Worm (Caenorhabditis elegans): ENCODE measurements around the gene C06H5.13.
"Not testable (repeated sequence)": the region's sequence is repeated elsewhere in the genome, so short reads cannot be mapped to it uniquely, and the experiment has no call there.

C06H5.13 gene

ce11 chrV:17897646-17898045, at the start of gene C06H5.13:
TSS of gene C06H5.13 (minus strand) at chrV:17897746.
- TF ChIP-seq C34F6.9, nhr-23, aly-2 (tag; optimal IDR thresholded peaks at IDR 0.05): not testable (repeated sequence)

DNA sequence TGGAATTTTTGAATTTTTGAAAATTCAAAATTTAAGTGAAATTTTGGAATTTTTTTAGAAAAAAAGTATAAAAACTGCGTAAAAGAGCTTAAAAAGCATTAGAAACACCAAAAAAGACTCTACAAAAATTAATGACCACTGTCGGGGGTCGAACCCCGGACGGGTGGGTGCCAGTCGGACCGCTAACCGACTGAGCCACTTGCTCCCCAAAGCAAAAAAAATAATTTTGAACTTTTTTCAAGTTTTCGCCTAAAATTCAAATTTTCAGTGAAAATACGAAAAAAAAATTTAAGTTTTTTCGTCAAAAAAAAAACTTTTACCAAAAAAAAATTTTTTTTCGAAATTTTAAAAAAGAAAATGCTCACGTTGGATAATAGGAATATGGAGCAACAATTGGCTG, 49.7 kb upstream of the C06H5.13 start:
- TF ChIP-seq sem-4 (tag; optimal IDR thresholded peaks at IDR 0.05) (no peak), nhr-77 (tag; optimal IDR thresholded peaks at IDR 0.05) (no peak), ama-1 (optimal IDR thresholded peaks at IDR 0.05) (no peak), ceh-16 (tag; optimal IDR thresholded peaks at IDR 0.05) (no peak), lsy-2 (tag; optimal IDR thresholded peaks at IDR 0.05) (no peak), unc-62 (GFP tag; optimal IDR thresholded peaks at IDR 0.05) (no peak), zag-1 (tag; optimal IDR thresholded peaks at IDR 0.05) (no peak), nhr-237 (tag; optimal IDR thresholded peaks at IDR 0.05) (no peak)

DNA sequence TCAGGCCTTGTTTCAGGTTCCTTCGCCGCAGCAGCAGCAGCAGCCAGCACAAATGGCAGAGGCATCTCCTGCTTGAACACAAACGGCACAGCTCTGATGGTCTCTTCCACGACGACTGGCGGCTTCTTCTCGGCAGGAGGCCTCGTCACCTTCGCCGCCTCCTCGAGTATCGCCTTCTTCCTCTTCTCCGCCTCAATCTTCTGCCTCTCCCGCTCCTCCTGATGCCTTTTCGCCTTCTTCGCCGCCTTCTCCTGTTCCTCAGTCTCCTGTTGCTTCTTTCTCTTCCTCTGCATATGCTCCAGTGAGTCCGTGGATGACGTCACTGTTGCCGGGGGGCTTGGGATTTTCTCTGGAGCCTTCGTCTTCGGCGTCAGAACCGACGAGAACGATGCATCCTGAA, 47.9 kb upstream of the C06H5.13 start:
- TF ChIP-seq elt-1 (tag; optimal IDR thresholded peaks at IDR 0.05) (no peak), unc-39 (tag; optimal IDR thresholded peaks at IDR 0.05) (no peak), sma-3 (GFP tag; optimal IDR thresholded peaks at IDR 0.05) (no peak), fos-1 (tag; optimal IDR thresholded peaks at IDR 0.05) (no peak), zag-1 (tag; optimal IDR thresholded peaks at IDR 0.05) (no peak), mab-5 (tag; optimal IDR thresholded peaks at IDR 0.05) (no peak), lin-39 (tag; optimal IDR thresholded peaks at IDR 0.05) (no peak), nhr-10 (tag; optimal IDR thresholded peaks at IDR 0.05) (no peak), nhr-11 (tag; optimal IDR thresholded peaks at IDR 0.05) (no peak), ceh-16 (tag; optimal IDR thresholded peaks at IDR 0.05) (no peak), elt-3 (tag; optimal IDR thresholded peaks at IDR 0.05) (no peak), ceh-82 (tag; optimal IDR thresholded peaks at IDR 0.05) (no peak), mdl-1 (tag; optimal IDR thresholded peaks at IDR 0.05) (no peak), Y55F3AM.14 (GFP tag; optimal IDR thresholded peaks at IDR 0.05) (no peak), ztf-4 (tag; optimal IDR thresholded peaks at IDR 0.05) (no peak)

- TF ChIP-seq elt-1 (tag; optimal IDR thresholded peaks at IDR 0.05), result no peak
- no peak for TF ChIP-seq snpc-4 (tag; optimal IDR thresholded peaks at IDR 0.05)
- TF ChIP-seq lin-13 (GFP tag; optimal IDR thresholded peaks at IDR 0.05), result no peak
- no peak for TF ChIP-seq ceh-82 (tag; optimal IDR thresholded peaks at IDR 0.05)
- TF ChIP-seq aly-2 (tag; optimal IDR thresholded peaks at IDR 0.05), result no peak
- no peak for TF ChIP-seq sma-9 (GFP tag; optimal IDR thresholded peaks at IDR 0.05)
- no peak for TF ChIP-seq sma-9 (tag; optimal IDR thresholded peaks at IDR 0.05)
- no peak for TF ChIP-seq ztf-4 (tag; optimal IDR thresholded peaks at IDR 0.05)
- TF ChIP-seq mab-5 (tag; optimal IDR thresholded peaks at IDR 0.05), result no peak
- no peak for TF ChIP-seq R02D3.7 (tag; optimal IDR thresholded peaks at IDR 0.05)
- no peak for TF ChIP-seq C34F6.9 (tag; optimal IDR thresholded peaks at IDR 0.05)
- no peak for TF ChIP-seq mdl-1 (tag; optimal IDR thresholded peaks at IDR 0.05)
- no peak for TF ChIP-seq ZK546.5 (tag; optimal IDR thresholded peaks at IDR 0.05)
- no peak for TF ChIP-seq ztf-11 (tag; optimal IDR thresholded peaks at IDR 0.05)
- TF ChIP-seq nhr-11 (tag; optimal IDR thresholded peaks at IDR 0.05), result no peak
- no peak for TF ChIP-seq nhr-25 (tag; optimal IDR thresholded peaks at IDR 0.05)
- no peak for TF ChIP-seq blmp-1 (tag; optimal IDR thresholded peaks at IDR 0.05; ENCODE audit: insufficient read depth)
- no peak for TF ChIP-seq ama-1 (optimal IDR thresholded peaks at IDR 0.05)
Measured at ce11 chrV:17944849-17945452, 47.4 kb upstream of the C06H5.13 start.

DNA sequence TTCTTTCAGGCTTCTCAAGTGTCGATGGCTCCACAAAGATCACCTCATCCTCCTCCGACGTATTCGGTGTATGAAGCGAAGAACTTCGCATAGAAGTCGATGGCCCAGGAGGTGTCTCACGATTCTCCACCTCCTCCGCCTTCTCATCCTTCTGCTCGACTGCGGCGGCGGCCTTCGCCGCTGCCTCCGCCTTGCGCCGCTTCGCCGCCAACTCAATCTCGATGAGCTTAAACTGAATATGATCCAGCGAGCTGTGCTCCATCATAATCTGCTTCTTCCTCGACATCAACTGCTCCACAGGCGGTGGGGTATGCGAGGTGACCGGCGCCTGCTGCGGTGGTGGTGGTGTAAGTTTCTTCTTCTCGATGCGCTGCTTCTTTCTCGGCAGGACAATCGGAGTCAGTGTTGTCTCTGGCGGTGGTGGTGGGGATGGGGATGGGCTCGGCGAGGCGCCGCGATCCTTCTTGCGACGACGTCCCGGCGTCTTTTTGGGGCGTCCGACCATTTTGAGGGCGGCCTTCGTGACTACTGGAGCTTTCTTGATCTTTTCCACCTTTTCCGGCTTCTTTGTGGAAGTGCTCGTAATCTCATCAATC, 46.4 kb upstream of the C06H5.13 start:
- TF ChIP-seq unc-39 (tag; optimal IDR thresholded peaks at IDR 0.05) (no peak), mab-5 (tag; optimal IDR thresholded peaks at IDR 0.05) (no peak), peb-1 (tag; optimal IDR thresholded peaks at IDR 0.05) (no peak), Y55F3AM.14 (GFP tag; optimal IDR thresholded peaks at IDR 0.05) (no peak), crh-2 (tag; optimal IDR thresholded peaks at IDR 0.05) (no peak), blmp-1 (tag; optimal IDR thresholded peaks at IDR 0.05; ENCODE audit: insufficient read depth) (no peak), ztf-4 (tag; optimal IDR thresholded peaks at IDR 0.05) (no peak), nhr-11 (tag; optimal IDR thresholded peaks at IDR 0.05) (no peak)
